Worm (Caenorhabditis elegans) whole organism, dauer: ENCODE results near the gene sre-28.
"Not testable (repeated sequence)": the region's sequence is repeated elsewhere in the genome, so short reads cannot be mapped to it uniquely, and the experiment has no call there.

ENCODE experiments used
- unc-62 ChIP-seq: sonication (generic microtip); optimal IDR thresholded peaks from 2 replicates; lab custom pipeline; 2017; ENCODE audit warnings: missing biosample characterization, missing genetic modification reagents, missing genetic modification characterization

The sre-28 gene

ce11 chrV:9977211-9977610 is 33.0 kb downstream of the sre-28 start:
- TF ChIP-seq unc-62 (GFP tag; lab: Kevin White, UChicago): no peak

- TF ChIP-seq unc-62 (GFP tag; lab: Kevin White, UChicago): no peak
These were observed 34.2 kb downstream of the sre-28 start for ce11 chrV:9978425-9978824.

- not testable (repeated sequence) for TF ChIP-seq unc-62 (GFP tag; lab: Kevin White, UChicago)
These were observed 36.7 kb downstream of the sre-28 start, which contains the start of the genes ruvb-1 and tofu-1 for ce11 chrV:9980731-9981483. Gene ruvb-1, minus strand, starts transcription at chrV:9980802. Gene tofu-1, plus strand, starts transcription at chrV:9981147.

- TF ChIP-seq unc-62 (GFP tag; lab: Kevin White, UChicago): no peak
These were observed 38.4 kb downstream of the sre-28 start, which contains the start of gene C27H6.9 for ce11 chrV:9982568-9982967. Gene C27H6.9, plus strand, starts transcription at chrV:9982868.

- no peak for TF ChIP-seq unc-62 (GFP tag; lab: Kevin White, UChicago)
These were observed 39.3 kb downstream of the sre-28 start for ce11 chrV:9983529-9983928.

ce11 chrV:9984821-9985220 is 40.6 kb downstream of the sre-28 start:
- no peak for TF ChIP-seq unc-62 (GFP tag; lab: Kevin White, UChicago)

- TF ChIP-seq unc-62 (GFP tag; lab: Kevin White, UChicago): no peak
These were observed 41.2 kb downstream of the sre-28 start for ce11 chrV:9985227-9985864.

ce11 chrV:9986177-9986576 is 42.0 kb downstream of the sre-28 start, which contains the start of gene rmd-2:
Gene rmd-2, minus strand, starts transcription at chrV:9986277.
- TF ChIP-seq unc-62 (GFP tag; lab: Kevin White, UChicago): no peak

- no peak for TF ChIP-seq unc-62 (GFP tag; lab: Kevin White, UChicago)
These were observed 43.5 kb downstream of the sre-28 start, which contains the start of gene C27H6.8 for ce11 chrV:9987688-9988087. Gene C27H6.8, minus strand, starts transcription at chrV:9987788.

- no peak for TF ChIP-seq unc-62 (GFP tag; lab: Kevin White, UChicago)
These were observed 47.4 kb downstream of the sre-28 start, which contains the start of the genes rde-1 and trpp-6 for ce11 chrV:9991610-9992009. Gene rde-1, minus strand, starts transcription at chrV:9991642. Gene trpp-6, plus strand, starts transcription at chrV:9991895.
